Worm (Caenorhabditis elegans) whole organism, young adult: ENCODE measurements around the gene srbc-8.
A peak's percentile ranks its signal among the peaks of the same experiment; 100 is the strongest.

Source experiments
- B0035.1 ChIP-seq: sonication (generic microtip); optimal IDR thresholded peaks from 2 replicates; lab custom pipeline; 2016; ENCODE audit warnings: missing genetic modification characterization, mild to moderate bottlenecking, missing compliant biosample characterization, missing genotype, missing genetic modification reagents
- F33H1.4 ChIP-seq: fragments of 200-800 bp; sonication (Bioruptor generic); IDR thresholded peaks from 2 replicates; pipeline ENCODE4 v1.3.6; 2022; ENCODE audit warnings: missing genetic modification reagents, missing genetic modification characterization, missing compliant biosample characterization
- F37B4.10 ChIP-seq: fragments of 200-800 bp; sonication (Bioruptor generic); IDR thresholded peaks from 2 replicates; pipeline ENCODE4 v1.3.6; 2022; ENCODE audit warnings: missing genetic modification characterization, missing compliant biosample characterization
- Y56A3A.18 ChIP-seq: fragments of 200-800 bp; sonication (Bioruptor generic); IDR thresholded peaks from 2 replicates; pipeline ENCODE4 v1.3.6; 2022; ENCODE audit warnings: missing genetic modification reagents, missing genetic modification characterization, missing compliant biosample characterization
- Y95B8A.8 ChIP-seq: fragments of 200-800 bp; sonication (Bioruptor generic); IDR thresholded peaks from 2 replicates; pipeline ENCODE4 v1.3.6; 2022; ENCODE audit warnings: missing genetic modification reagents, missing genetic modification characterization, missing compliant biosample characterization
- ama-1 ChIP-seq, 3 experiments: fragments of 150-350 bp in 1 of 3; sonication (generic microtip) in 2 of 3; optimal IDR thresholded peaks; 2 replicates each; lab custom pipeline; 2014 to 2018; ENCODE audit warnings: missing biosample characterization in 2 of 3, missing genetic modification characterization in 2 of 3, missing genetic modification reagents in 2 of 3
- attf-3 ChIP-seq: fragments of 200-800 bp; sonication (Bioruptor generic); conservative IDR thresholded peaks from 2 replicates; pipeline ENCODE4 v1.3.6; 2022; ENCODE audit warnings: missing genetic modification reagents, missing genetic modification characterization, missing compliant biosample characterization
- bed-1 ChIP-seq: fragments of 200-800 bp; sonication (Bioruptor generic); IDR thresholded peaks from 2 replicates; pipeline ENCODE4 v1.3.6; 2022; ENCODE audit warnings: missing genetic modification reagents, missing genetic modification characterization, missing compliant biosample characterization
- ceh-40 ChIP-seq: fragments of 200-800 bp; sonication (Bioruptor generic); IDR thresholded peaks from 2 replicates; pipeline ENCODE4 v1.3.6; 2022; ENCODE audit warnings: missing genetic modification characterization, missing compliant biosample characterization
- ceh-58 ChIP-seq: fragments of 200-800 bp; sonication (Bioruptor generic); IDR thresholded peaks from 2 replicates; pipeline ENCODE4 v1.3.6; 2022; ENCODE audit warnings: missing genetic modification characterization, missing compliant biosample characterization
- dox-1 ChIP-seq: fragments of 200-800 bp; sonication (Bioruptor generic); IDR thresholded peaks from 2 replicates; pipeline ENCODE4 v1.3.6; 2022; ENCODE audit warnings: missing genetic modification reagents, missing genetic modification characterization, missing compliant biosample characterization
- dpff-1 ChIP-seq: sonication (generic microtip); optimal IDR thresholded peaks from 2 replicates; lab custom pipeline; 2017; ENCODE audit warnings: mild to moderate bottlenecking, missing genetic modification characterization, missing compliant biosample characterization
- him-1 ChIP-seq: sonication (generic microtip); optimal IDR thresholded peaks from 2 replicates; lab custom pipeline; 2016; ENCODE audit warnings: missing genotype, missing genetic modification reagents, missing genetic modification characterization, missing compliant biosample characterization
- hlh-12 ChIP-seq: sonication (generic microtip); optimal IDR thresholded peaks from 2 replicates; lab custom pipeline; 2016; ENCODE audit warnings: missing genetic modification characterization, missing compliant biosample characterization
- hlh-26 ChIP-seq: fragments of 200-800 bp; sonication (Bioruptor generic); conservative IDR thresholded peaks from 2 replicates; pipeline ENCODE4 v1.3.6; 2022; ENCODE audit warnings: missing genetic modification reagents, missing genetic modification characterization, missing compliant biosample characterization
- hmg-20 ChIP-seq: fragments of 200-800 bp; sonication (Bioruptor generic); IDR thresholded peaks from 2 replicates; pipeline ENCODE4 v1.3.6; 2022; ENCODE audit warnings: missing genetic modification reagents, missing genetic modification characterization, missing compliant biosample characterization
- hsf-1 ChIP-seq: fragments of 200-800 bp; sonication (Bioruptor generic); IDR thresholded peaks from 2 replicates; pipeline ENCODE4 v1.3.6; 2022; ENCODE audit warnings: missing genetic modification reagents, missing genetic modification characterization, missing compliant biosample characterization
- lag-1 ChIP-seq: fragments of 200-800 bp; sonication (Bioruptor generic); IDR thresholded peaks from 2 replicates; pipeline ENCODE4 v1.3.6; 2022; ENCODE audit warnings: missing genetic modification reagents, missing genetic modification characterization, missing compliant biosample characterization
- lin-40 ChIP-seq: sonication (generic microtip); optimal IDR thresholded peaks from 2 replicates; lab custom pipeline; 2016; ENCODE audit warnings: missing genetic modification characterization, mild to moderate bottlenecking, missing compliant biosample characterization, missing genotype, missing genetic modification reagents
- lir-1 ChIP-seq: fragments of 200-800 bp; sonication (Bioruptor generic); conservative IDR thresholded peaks from 2 replicates; pipeline ENCODE4 v1.3.6; 2022; ENCODE audit warnings: missing genetic modification reagents, missing genetic modification characterization, missing compliant biosample characterization
- madf-3 ChIP-seq: fragments of 200-800 bp; sonication (Bioruptor generic); IDR thresholded peaks from 2 replicates; pipeline ENCODE4 v1.3.6; 2022; ENCODE audit warnings: missing genetic modification reagents, missing genetic modification characterization, missing compliant biosample characterization
- mes-4 ChIP-seq: sonication (generic microtip); optimal IDR thresholded peaks from 2 replicates; lab custom pipeline; 2016; ENCODE audit warnings: missing genotype, missing genetic modification characterization, missing compliant biosample characterization
- nhr-179 ChIP-seq: sonication (generic microtip); optimal IDR thresholded peaks from 2 replicates; lab custom pipeline; 2016; ENCODE audit warnings: mild to moderate bottlenecking, missing genetic modification characterization, missing compliant biosample characterization
- rcor-1 ChIP-seq: fragments of 200-800 bp; sonication (Bioruptor generic); IDR thresholded peaks from 2 replicates; pipeline ENCODE4 v1.3.6; 2022; ENCODE audit warnings: missing genetic modification reagents, missing genetic modification characterization, missing compliant biosample characterization
- sea-2 ChIP-seq: fragments of 200-800 bp; sonication (Bioruptor generic); IDR thresholded peaks from 2 replicates; pipeline ENCODE4 v1.3.6; 2022; ENCODE audit warnings: missing genetic modification characterization, missing compliant biosample characterization
- snpc-1.1 ChIP-seq: sonication (generic microtip); optimal IDR thresholded peaks from 2 replicates; lab custom pipeline; 2017; ENCODE audit warnings: missing genetic modification characterization, mild to moderate bottlenecking, missing compliant biosample characterization, antibody characterized with exemption, moderate library complexity, missing genotype, missing genetic modification reagents; ENCODE audit not compliant: insufficient read depth
- sptf-2 ChIP-seq: fragments of 200-800 bp; sonication (Bioruptor generic); optimal IDR thresholded peaks from 2 replicates; lab custom pipeline; 2018; ENCODE audit warnings: mild to moderate bottlenecking, missing genetic modification characterization, missing compliant biosample characterization
- tlf-1 ChIP-seq: fragments of 200-800 bp; sonication (Bioruptor generic); optimal IDR thresholded peaks from 2 replicates; lab custom pipeline; 2018; ENCODE audit warnings: mild to moderate bottlenecking, missing genetic modification characterization, missing compliant biosample characterization
- ztf-18 ChIP-seq: sonication (generic microtip); optimal IDR thresholded peaks from 2 replicates; lab custom pipeline; 2016; ENCODE audit warnings: missing genotype, mild to moderate bottlenecking, missing genetic modification characterization, missing compliant biosample characterization

srbc-8 gene

DNA sequence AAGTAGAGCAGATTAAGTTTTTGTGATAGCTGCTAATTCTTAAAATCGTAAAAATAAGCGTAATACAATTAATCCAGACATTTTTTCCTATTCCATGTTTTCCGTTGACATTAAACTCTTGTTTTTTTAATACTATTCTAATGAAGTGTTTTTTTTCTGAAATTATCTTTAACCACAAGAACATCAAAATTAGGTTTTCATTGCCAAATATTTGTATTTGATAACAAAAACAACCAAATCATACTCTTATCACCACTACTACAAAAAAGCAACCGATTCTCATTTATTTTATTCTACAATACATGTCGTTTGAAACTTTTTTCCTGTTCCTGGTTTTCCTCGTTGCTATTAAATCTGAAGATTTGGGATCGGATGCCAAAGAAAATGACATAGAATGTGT is 42.3 kb upstream of the srbc-8 start, which contains the start of gene C54F6.17:
Gene C54F6.17 (plus strand): TSS at position 301 of the 400 bp plus-strand sequence.
- TF ChIP-seq F33H1.4 (GFP tag; lab: Robert Waterston, UW): no peak
- TF ChIP-seq ztf-18 (tag; lab: Kevin White, UChicago): no peak
- TF ChIP-seq madf-3 (GFP tag; lab: Robert Waterston, UW): no peak
- TF ChIP-seq dox-1 (GFP tag; lab: Robert Waterston, UW): no peak
- no peak for TF ChIP-seq sptf-2 (GFP tag; lab: Kevin White, UChicago)
- TF ChIP-seq tlf-1 (GFP tag; lab: Kevin White, UChicago): no peak

DNA sequence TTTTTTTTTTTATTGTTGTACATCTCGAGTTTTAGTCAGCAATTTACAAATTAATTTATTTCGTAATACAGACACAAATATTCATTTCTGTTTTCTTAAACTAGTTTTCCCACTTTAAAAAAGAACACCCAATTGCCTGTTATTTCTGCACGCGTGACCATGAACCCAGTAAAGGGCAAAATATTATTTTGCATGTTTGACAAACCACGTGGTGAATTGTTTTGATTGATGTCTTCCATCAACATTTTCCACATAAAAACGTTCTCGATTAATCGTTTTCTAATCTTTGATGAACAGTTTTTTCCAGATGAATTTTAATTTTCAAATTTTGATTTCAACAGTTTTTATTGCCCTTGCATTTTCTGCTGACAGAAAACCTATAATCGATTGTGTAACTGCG is 40.8 kb upstream of the srbc-8 start, which contains the start of gene C54F6.18:
Gene C54F6.18 (plus strand): TSS at position 301 of the 400 bp plus-strand sequence.
- no peak for TF ChIP-seq Y95B8A.8 (GFP tag; lab: Robert Waterston, UW)

ce11 chrV:7524447-7524846 is 39.5 kb upstream of the srbc-8 start, which contains the start of gene C54F6.20:
C54F6.20 (plus strand) TSS chrV:7524747.
- TF ChIP-seq rcor-1 (GFP tag; lab: Robert Waterston, UW): no peak
- no peak for TF ChIP-seq F37B4.10 (GFP tag; lab: Robert Waterston, UW)
- TF ChIP-seq attf-3 (GFP tag; lab: Robert Waterston, UW): no peak
- TF ChIP-seq mes-4 (tag; lab: Kevin White, UChicago): no peak
- no peak for TF ChIP-seq hlh-26 (GFP tag; lab: Robert Waterston, UW)
- no peak for TF ChIP-seq him-1 (tag; lab: Kevin White, UChicago)
- no peak for TF ChIP-seq dpff-1 (tag; lab: Kevin White, UChicago)
- no peak for TF ChIP-seq ama-1 (optimal IDR thresholded peaks at IDR 0.05; lab: Kevin White, UChicago)
- TF ChIP-seq ama-1 (GFP tag; optimal IDR thresholded peaks at IDR 0.05; lab: Kevin White, UChicago): no peak
- TF ChIP-seq lin-40 (tag; lab: Kevin White, UChicago): no peak
- TF ChIP-seq, all 124 proteins: peak for 0

DNA sequence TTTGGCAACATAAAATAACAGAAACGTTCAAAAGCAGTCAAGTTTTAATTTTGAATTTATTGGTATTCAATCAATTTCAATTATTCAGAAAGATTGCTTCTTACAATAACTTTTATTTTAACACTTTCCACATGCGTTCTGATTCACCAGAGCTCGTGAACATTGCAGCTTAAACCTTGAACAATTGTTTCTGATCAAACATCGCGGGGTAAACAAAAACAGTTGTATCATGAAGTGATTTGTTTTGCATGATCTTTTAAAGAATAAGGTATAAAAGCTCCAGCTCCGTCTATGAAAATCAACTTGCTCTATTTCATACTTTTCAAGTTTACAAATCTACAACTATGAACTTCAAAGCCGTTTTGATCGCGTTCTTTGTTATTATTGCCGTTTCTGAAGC is 38.5 kb upstream of the srbc-8 start, which contains the start of gene C54F6.6:
Gene C54F6.6 (plus strand): TSS at position 301 of the 400 bp plus-strand sequence.
- TF ChIP-seq lir-1 (GFP tag; lab: Robert Waterston, UW): no peak
- no peak for TF ChIP-seq nhr-179
- no peak for TF ChIP-seq B0035.1 (tag; lab: Kevin White, UChicago)
- TF ChIP-seq hlh-12 (tag; lab: Kevin White, UChicago): no peak
- no peak for TF ChIP-seq ceh-40 (GFP tag; lab: Robert Waterston, UW)
- TF ChIP-seq lag-1 (GFP tag; lab: Robert Waterston, UW): no peak
- TF ChIP-seq sea-2 (GFP tag; lab: Robert Waterston, UW): no peak
- TF ChIP-seq hsf-1: no peak
- TF ChIP-seq sptf-2 (GFP tag; lab: Kevin White, UChicago): no peak
- no peak for TF ChIP-seq snpc-1.1 (tag; lab: Kevin White, UChicago)
- TF ChIP-seq ceh-58 (GFP tag; lab: Robert Waterston, UW): no peak
- TF ChIP-seq tlf-1 (GFP tag; lab: Kevin White, UChicago): no peak
- no peak for TF ChIP-seq hmg-20 (GFP tag; lab: Robert Waterston, UW)
- TF ChIP-seq bed-1 (GFP tag; lab: Robert Waterston, UW): no peak

ce11 chrV:7522279-7522678 is 37.4 kb upstream of the srbc-8 start, which contains the start of gene C54F6.15:
C54F6.15 (minus strand) TSS chrV:7522379.
- TF ChIP-seq Y56A3A.18 (GFP tag; lab: Robert Waterston, UW) (no peak), F37B4.10 (GFP tag; lab: Robert Waterston, UW) (0 out of 2 replicates have a peak, but pooled peaks have one; percentile 46), bed-1 (GFP tag; lab: Robert Waterston, UW) (no peak)
